Worm (Caenorhabditis elegans): ENCODE measurements around the gene twk-18.
A peak's percentile ranks its signal among the peaks of the same experiment; 100 is the strongest.

Gene twk-18

ce11 chrX:8955808-8956207, 32.1 kb upstream of the twk-18 start:
- peak; percentile 29 for TF ChIP-seq ztf-18 (tag; optimal IDR thresholded peaks at IDR 0.05)
- peak in 1 of 2 experiments; percentile 36 for TF ChIP-seq rec-8 (tag; optimal IDR thresholded peaks at IDR 0.05)
- peak; percentile 70 for TF ChIP-seq rpc-1 (optimal IDR thresholded peaks at IDR 0.05)
- TF ChIP-seq rpc-1 (tag; optimal IDR thresholded peaks at IDR 0.05) = peak; percentile 77
- TF ChIP-seq lin-26 (GFP tag; IDR thresholded peaks at IDR 0.05) = no peak
- peak; percentile 84 for TF ChIP-seq tbp1 (GFP tag; optimal IDR thresholded peaks at IDR 0.05)
- TF ChIP-seq die-1 (tag; optimal IDR thresholded peaks at IDR 0.05) = peak; percentile 22
- TF ChIP-seq mes-4 (tag; optimal IDR thresholded peaks at IDR 0.05) = peak; percentile 9
- TF ChIP-seq snpc-3.4 (tag; optimal IDR thresholded peaks at IDR 0.05) = peak; percentile 13
- peak; percentile 65 for TF ChIP-seq B0261.1 (tag; optimal IDR thresholded peaks at IDR 0.05)
- no peak for TF ChIP-seq attf-5 (GFP tag; optimal IDR thresholded peaks at IDR 0.05)

DNA sequence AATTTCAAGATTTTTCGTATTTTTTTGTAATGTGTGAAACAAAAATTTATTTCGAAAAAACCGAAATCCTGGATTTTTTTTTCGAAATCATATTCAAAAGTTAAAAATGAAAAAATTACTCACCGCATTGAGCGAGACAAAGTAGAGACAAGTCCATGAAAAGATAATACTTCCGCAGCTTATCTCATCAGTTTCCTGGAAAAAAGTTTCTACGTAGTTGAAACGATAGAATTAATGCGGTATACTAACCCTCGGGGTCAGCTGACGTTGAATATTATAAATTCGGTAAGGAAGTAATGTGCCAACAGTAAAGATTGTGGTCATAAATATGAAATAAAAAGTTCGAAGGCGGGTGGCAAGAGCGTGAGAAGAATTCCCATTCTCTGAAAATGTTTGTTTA, 30.0 kb upstream of the twk-18 start:
- TF ChIP-seq mcd-1 (GFP tag; IDR thresholded peaks at IDR 0.05) (no peak), chd-7 (tag; optimal IDR thresholded peaks at IDR 0.05) (no peak)

- no peak for TF ChIP-seq akir-1 (GFP tag; optimal IDR thresholded peaks at IDR 0.05)
- no peak for TF ChIP-seq egrh-3 (GFP tag; IDR thresholded peaks at IDR 0.05)
- TF ChIP-seq egl-44 (GFP tag; IDR thresholded peaks at IDR 0.05) = no peak
- TF ChIP-seq zfh-2 (GFP tag; conservative IDR thresholded peaks at IDR 0.05) = no peak
- TF ChIP-seq Y79H2A.3 (GFP tag; conservative IDR thresholded peaks at IDR 0.05) = no peak
- no peak for TF ChIP-seq F57C9.4 (tag; optimal IDR thresholded peaks at IDR 0.05)
- no peak for TF ChIP-seq snpc-3.4 (tag; optimal IDR thresholded peaks at IDR 0.05)
- no peak for TF ChIP-seq F55B11.4 (tag; optimal IDR thresholded peaks at IDR 0.05; ENCODE audit: borderline replicate concordance, insufficient read depth)
- TF ChIP-seq F33H1.4 (GFP tag; IDR thresholded peaks at IDR 0.05) = no peak
- TF ChIP-seq aptf-3 (GFP tag; IDR thresholded peaks at IDR 0.05) = no peak
- TF ChIP-seq madf-3 (GFP tag; IDR thresholded peaks at IDR 0.05) = no peak
- no peak for TF ChIP-seq F23B12.7 (tag; optimal IDR thresholded peaks at IDR 0.05; ENCODE audit: insufficient read depth)
- TF ChIP-seq sea-2 (GFP tag; IDR thresholded peaks at IDR 0.05) = no peak
- TF ChIP-seq tbx-9 (tag; optimal IDR thresholded peaks at IDR 0.05; ENCODE audit: borderline replicate concordance) = no peak
Observed at ce11 chrX:8961120-8961834, 26.7 kb upstream of the twk-18 start, which contains the start of gene aexr-3. aexr-3 (minus strand) TSS chrX:8961170.

DNA sequence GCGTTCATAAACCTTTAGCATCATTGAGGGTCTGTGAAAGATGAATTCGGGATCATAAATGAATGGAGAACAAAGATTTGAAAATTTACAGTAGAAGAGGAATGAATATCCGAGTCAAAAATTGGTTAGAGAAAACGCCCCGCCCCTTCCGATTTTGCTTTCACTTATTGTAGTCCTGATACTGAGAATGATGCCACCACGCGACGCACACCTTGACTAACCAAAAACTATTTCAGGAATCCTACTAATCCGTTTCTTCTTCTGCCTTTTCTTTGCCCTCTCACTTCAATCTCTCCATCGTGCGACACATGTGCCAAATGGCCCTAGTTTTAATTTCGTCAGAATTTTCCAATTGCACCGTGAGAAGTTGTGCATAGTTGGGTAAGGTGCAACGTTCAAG, 24.5 kb upstream of the twk-18 start:
- TF ChIP-seq lir-1 (GFP tag; conservative IDR thresholded peaks at IDR 0.05) (no peak), F57C9.4 (tag; optimal IDR thresholded peaks at IDR 0.05) (no peak), ceh-91 (GFP tag; IDR thresholded peaks at IDR 0.05) (no peak)

DNA sequence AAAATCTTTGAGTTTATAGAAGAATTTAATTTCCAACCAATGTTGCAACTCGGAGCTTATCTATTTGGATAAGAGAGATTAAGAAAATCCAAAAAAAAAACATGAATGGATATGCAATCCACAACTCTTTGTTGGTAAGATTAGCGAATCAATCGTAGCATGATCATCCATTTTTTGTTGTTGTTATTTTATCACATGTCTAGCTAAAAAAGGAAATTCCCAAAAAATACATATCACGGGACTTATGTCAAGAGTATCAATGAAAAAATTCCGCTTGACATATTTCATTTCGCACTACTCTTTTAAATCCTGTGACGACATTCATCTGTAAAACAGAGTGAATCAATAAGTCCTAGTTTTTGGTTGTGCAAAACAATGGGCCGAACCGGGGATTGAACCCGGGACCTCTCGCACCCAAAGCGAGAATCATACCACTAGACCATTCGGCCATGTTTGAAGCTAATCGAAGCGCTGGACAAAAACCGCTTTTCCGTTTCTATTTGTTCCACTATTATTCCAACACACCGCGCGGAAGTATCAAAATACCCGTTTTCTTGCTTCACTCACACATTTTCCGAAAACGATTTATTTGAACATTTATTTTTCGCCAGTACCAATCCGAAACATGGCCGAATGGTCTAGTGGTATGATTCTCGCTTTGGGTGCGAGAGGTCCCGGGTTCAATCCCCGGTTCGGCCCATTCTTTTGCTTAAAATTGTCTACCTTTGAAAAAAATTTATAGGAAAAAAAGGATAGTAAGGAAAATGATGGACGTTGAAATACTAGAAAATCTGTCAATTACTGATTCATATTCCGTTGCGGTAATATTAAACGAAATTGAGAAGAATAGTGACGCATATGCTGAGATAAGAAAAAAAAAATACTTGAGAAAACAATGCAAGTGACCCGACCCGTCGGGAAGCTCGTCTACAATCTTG, 18.5 kb upstream of the twk-18 start:
- TF ChIP-seq somi-1 (GFP tag; optimal IDR thresholded peaks at IDR 0.05) = peak; percentile 13
- TF ChIP-seq attf-3 (GFP tag; conservative IDR thresholded peaks at IDR 0.05) = 0 out of 2 replicates have a peak, but pooled peaks have one; percentile 16
- TF ChIP-seq B0261.1 (tag; optimal IDR thresholded peaks at IDR 0.05) = peak; percentile 89
- TF ChIP-seq T26A5.8 (tag; optimal IDR thresholded peaks at IDR 0.05) = peak; percentile 34
- peak; percentile 32 for TF ChIP-seq snpc-1.1 (tag; optimal IDR thresholded peaks at IDR 0.05; ENCODE audit: insufficient read depth)
- no peak for TF ChIP-seq snpc-1.3 (tag; optimal IDR thresholded peaks at IDR 0.05; ENCODE audit: insufficient read depth)
- peak; percentile 84 for TF ChIP-seq D2030.7 (GFP tag; IDR thresholded peaks at IDR 0.05)
- peak; percentile 72 for TF ChIP-seq hmg-1.2 (GFP tag; IDR thresholded peaks at IDR 0.05)
- no peak for TF ChIP-seq dpff-1 (tag; optimal IDR thresholded peaks at IDR 0.05)
- peak; percentile 76; the same call in 1 of the 2 replicates for TF ChIP-seq pbrm-1 (GFP tag; IDR thresholded peaks at IDR 0.05)
- peak; percentile 81 for TF ChIP-seq rpc-1 (optimal IDR thresholded peaks at IDR 0.05)
- TF ChIP-seq rpc-1 (tag; optimal IDR thresholded peaks at IDR 0.05) = peak; percentile 87
- TF ChIP-seq madf-3 (GFP tag; IDR thresholded peaks at IDR 0.05) = peak; percentile 54; the same call in 1 of the 2 replicates
- TF ChIP-seq him-1 (tag; optimal IDR thresholded peaks at IDR 0.05) = peak; percentile 46

All from whole organism, young adult.